Worm (Caenorhabditis elegans) whole organism, mixed stage, embryonic: Measurements from ENCODE around the gene F42A9.6.

ENCODE experiments used
- M03D4.4 ChIP-seq: sonication (generic microtip); optimal IDR thresholded peaks from 2 replicates; lab custom pipeline; 2017; ENCODE audit warnings: mild to moderate bottlenecking, missing genetic modification characterization, missing compliant biosample characterization
- bed-3 ChIP-seq: fragments of 200-800 bp; sonication (Bioruptor generic); optimal IDR thresholded peaks from 3 replicates; lab custom pipeline; 2018; ENCODE audit warnings: mild to moderate bottlenecking, missing genetic modification characterization, moderate library complexity, missing compliant biosample characterization
- blmp-1 ChIP-seq: fragments of 150-350 bp; optimal IDR thresholded peaks from 2 replicates; lab custom pipeline; 2014; ENCODE audit warnings: missing biosample characterization, missing genetic modification characterization
- ceh-39 ChIP-seq: fragments of 150-350 bp; optimal IDR thresholded peaks from 2 replicates; lab custom pipeline; 2014; ENCODE audit warnings: missing biosample characterization, missing genetic modification characterization
- ceh-43 ChIP-seq: fragments of 200-800 bp; sonication (Bioruptor generic); optimal IDR thresholded peaks from 2 replicates; lab custom pipeline; 2018; ENCODE audit warnings: mild to moderate bottlenecking, missing genetic modification characterization, moderate library complexity, missing compliant biosample characterization
- ceh-83 ChIP-seq: fragments of 200-800 bp; sonication (Bioruptor generic); optimal IDR thresholded peaks from 2 replicates; lab custom pipeline; 2018; ENCODE audit warnings: mild to moderate bottlenecking, missing genetic modification characterization, missing compliant biosample characterization
- ces-1 ChIP-seq: fragments of 150-350 bp; optimal IDR thresholded peaks from 2 replicates; lab custom pipeline; 2014; ENCODE audit warnings: missing biosample characterization, missing genetic modification reagents, missing genetic modification characterization
- cnd-1 ChIP-seq: fragments of 200-800 bp; sonication (Bioruptor generic); optimal IDR thresholded peaks from 2 replicates; lab custom pipeline; 2018; ENCODE audit warnings: mild to moderate bottlenecking, missing genetic modification characterization, missing compliant biosample characterization
- drap-1 ChIP-seq: fragments of 200-800 bp; sonication (Bioruptor generic); optimal IDR thresholded peaks from 3 replicates; lab custom pipeline; 2018; ENCODE audit warnings: mild to moderate bottlenecking, missing genetic modification characterization, missing compliant biosample characterization
- elt-3 ChIP-seq: fragments of 150-350 bp; optimal IDR thresholded peaks from 2 replicates; lab custom pipeline; 2014; ENCODE audit warnings: missing biosample characterization, missing genetic modification characterization
- ham-2 ChIP-seq: fragments of 200-800 bp; sonication (Bioruptor generic); optimal IDR thresholded peaks from 2 replicates; lab custom pipeline; 2018; ENCODE audit warnings: mild to moderate bottlenecking, missing genetic modification characterization, missing compliant biosample characterization
- hlh-1 ChIP-seq: fragments of 150-350 bp; optimal IDR thresholded peaks from 2 replicates; lab custom pipeline; 2014; ENCODE audit warnings: missing biosample characterization, missing genetic modification reagents, missing genetic modification characterization
- lin-13 ChIP-seq: fragments of 150-350 bp; optimal IDR thresholded peaks from 2 replicates; lab custom pipeline; 2014; ENCODE audit warnings: missing biosample characterization, missing genetic modification characterization
- lin-32 ChIP-seq: fragments of 200-800 bp; sonication (Bioruptor generic); optimal IDR thresholded peaks from 2 replicates; lab custom pipeline; 2018; ENCODE audit warnings: mild to moderate bottlenecking, missing genetic modification characterization, missing compliant biosample characterization
- lsy-2 ChIP-seq: fragments of 150-350 bp; optimal IDR thresholded peaks from 2 replicates; lab custom pipeline; 2014; ENCODE audit warnings: missing biosample characterization, missing genetic modification characterization
- mab-5 ChIP-seq: fragments of 150-350 bp; optimal IDR thresholded peaks from 2 replicates; lab custom pipeline; 2014; ENCODE audit warnings: missing biosample characterization, missing genetic modification characterization
- mls-2 ChIP-seq: sonication (generic microtip); optimal IDR thresholded peaks from 2 replicates; lab custom pipeline; 2016; ENCODE audit warnings: mild to moderate bottlenecking, missing genetic modification characterization, moderate library complexity, missing compliant biosample characterization
- nhr-12 ChIP-seq: fragments of 150-350 bp; optimal IDR thresholded peaks from 2 replicates; lab custom pipeline; 2014; ENCODE audit warnings: missing biosample characterization, missing genetic modification characterization
- nhr-2 ChIP-seq: fragments of 150-350 bp; optimal IDR thresholded peaks from 2 replicates; lab custom pipeline; 2014; ENCODE audit warnings: missing biosample characterization, missing genetic modification characterization
- nhr-237 ChIP-seq: fragments of 150-350 bp; optimal IDR thresholded peaks from 2 replicates; lab custom pipeline; 2014; ENCODE audit warnings: missing biosample characterization, missing genetic modification characterization
- nhr-28 ChIP-seq: fragments of 150-350 bp; optimal IDR thresholded peaks from 2 replicates; lab custom pipeline; 2014; ENCODE audit warnings: missing biosample characterization, missing genetic modification characterization
- nhr-76 ChIP-seq: sonication (generic microtip); optimal IDR thresholded peaks from 2 replicates; lab custom pipeline; 2017; ENCODE audit warnings: missing biosample characterization, missing genetic modification characterization
- pha-4 ChIP-seq: fragments of 150-350 bp; optimal IDR thresholded peaks from 2 replicates; lab custom pipeline; 2018; ENCODE audit warnings: missing biosample characterization, missing genetic modification reagents, missing genetic modification characterization
- sem-2 ChIP-seq: fragments of 200-800 bp; sonication (Bioruptor generic); optimal IDR thresholded peaks from 2 replicates; lab custom pipeline; 2018; ENCODE audit warnings: mild to moderate bottlenecking, missing genetic modification characterization, missing compliant biosample characterization
- snpc-4 ChIP-seq: fragments of 150-350 bp; optimal IDR thresholded peaks from 2 replicates; lab custom pipeline; 2014; ENCODE audit warnings: missing biosample characterization, missing genetic modification characterization
- sptf-1 ChIP-seq: sonication (generic microtip); optimal IDR thresholded peaks from 2 replicates; lab custom pipeline; 2017; ENCODE audit warnings: mild to moderate bottlenecking, missing genetic modification characterization, moderate library complexity, missing compliant biosample characterization
- tbx-8 ChIP-seq: fragments of 200-800 bp; sonication (Bioruptor generic); optimal IDR thresholded peaks from 2 replicates; lab custom pipeline; 2018; ENCODE audit warnings: mild to moderate bottlenecking, missing genetic modification characterization, moderate library complexity, missing compliant biosample characterization
- unc-120 ChIP-seq: sonication (generic microtip); optimal IDR thresholded peaks from 2 replicates; lab custom pipeline; 2017; ENCODE audit warnings: missing genetic modification characterization, missing compliant biosample characterization; ENCODE audit not compliant: poor library complexity, severe bottlenecking
- unc-39 ChIP-seq: fragments of 150-350 bp; optimal IDR thresholded peaks from 2 replicates; lab custom pipeline; 2014; ENCODE audit warnings: missing biosample characterization, missing genetic modification characterization
- unc-62 ChIP-seq: fragments of 150-350 bp; optimal IDR thresholded peaks from 2 replicates; lab custom pipeline; 2014; ENCODE audit warnings: missing biosample characterization, missing genetic modification reagents, missing genetic modification characterization
- zip-8 ChIP-seq: fragments of 150-350 bp; optimal IDR thresholded peaks from 2 replicates; lab custom pipeline; 2014; ENCODE audit warnings: missing biosample characterization, missing genetic modification characterization
- ztf-11 ChIP-seq: fragments of 150-350 bp; optimal IDR thresholded peaks from 2 replicates; lab custom pipeline; 2014; ENCODE audit warnings: missing biosample characterization, missing genetic modification characterization

Gene F42A9.6

ce11 chrIV:8608934-8609333 lies at the start of gene F42A9.6:
TSS of gene F42A9.6 (plus strand) at chrIV:8609234.
- TF ChIP-seq unc-62 (GFP tag; lab: Kevin White, UChicago) = no peak
- no peak for TF ChIP-seq sptf-1 (tag; lab: Kevin White, UChicago)
- no peak for TF ChIP-seq nhr-12
- no peak for TF ChIP-seq mab-5
- TF ChIP-seq nhr-2 (tag; lab: Kevin White, UChicago) = no peak
- no peak for TF ChIP-seq M03D4.4 (tag; lab: Kevin White, UChicago)
- TF ChIP-seq nhr-76 (tag; lab: Kevin White, UChicago) = no peak
- no peak for TF ChIP-seq ceh-83 (GFP tag; lab: Kevin White, UChicago)
- no peak for TF ChIP-seq tbx-8 (GFP tag; lab: Kevin White, UChicago)
- TF ChIP-seq snpc-4 (tag; lab: Kevin White, UChicago) = no peak
- no peak for TF ChIP-seq bed-3 (GFP tag; lab: Kevin White, UChicago)
- TF ChIP-seq nhr-237 (tag; lab: Kevin White, UChicago) = no peak
- TF ChIP-seq elt-3 = no peak
- TF ChIP-seq lin-13 (tag; lab: Kevin White, UChicago) = no peak

ce11 chrIV:8570253-8570652 lies 38.8 kb upstream of the F42A9.6 start, which contains the start of gene Y59H11AM.4:
TSS of gene Y59H11AM.4 (minus strand) at chrIV:8570353.
- TF ChIP-seq lin-13 (tag; lab: Kevin White, UChicago) (no peak), ham-2 (no peak), ceh-39 (tag; lab: Kevin White, UChicago) (no peak)

ce11 chrIV:8570719-8571118 lies 38.3 kb upstream of the F42A9.6 start:
- TF ChIP-seq M03D4.4 (tag; lab: Kevin White, UChicago) (no peak), lin-32 (GFP tag; lab: Kevin White, UChicago) (no peak), nhr-2 (tag; lab: Kevin White, UChicago) (no peak), ces-1 (GFP tag; lab: Kevin White, UChicago) (no peak), cnd-1 (no peak), unc-39 (tag; lab: Kevin White, UChicago) (no peak), mab-5 (no peak), nhr-237 (tag; lab: Kevin White, UChicago) (no peak), sem-2 (GFP tag; lab: Kevin White, UChicago) (no peak), lsy-2 (tag; lab: Kevin White, UChicago) (no peak), drap-1 (GFP tag; lab: Kevin White, UChicago) (no peak), ceh-83 (GFP tag; lab: Kevin White, UChicago) (no peak), ztf-11 (tag; lab: Kevin White, UChicago) (no peak), lin-13 (tag; lab: Kevin White, UChicago) (no peak), nhr-28 (tag; lab: Kevin White, UChicago) (no peak), hlh-1 (no peak), snpc-4 (tag; lab: Kevin White, UChicago) (no peak)

ce11 chrIV:8571138-8571537 lies 37.9 kb upstream of the F42A9.6 start, which contains the start of gene Y59H11AM.1:
TSS of gene Y59H11AM.1 (plus strand) at chrIV:8571438.
- TF ChIP-seq sptf-1 (tag; lab: Kevin White, UChicago) (no peak), zip-8 (no peak), unc-120 (no peak), ceh-83 (GFP tag; lab: Kevin White, UChicago) (no peak), sem-2 (GFP tag; lab: Kevin White, UChicago) (no peak), drap-1 (GFP tag; lab: Kevin White, UChicago) (no peak), lin-32 (GFP tag; lab: Kevin White, UChicago) (no peak), blmp-1 (tag; lab: Kevin White, UChicago) (no peak), hlh-1 (no peak), unc-39 (tag; lab: Kevin White, UChicago) (no peak)

- no peak for TF ChIP-seq drap-1 (GFP tag; lab: Kevin White, UChicago)
- TF ChIP-seq unc-62 (GFP tag; lab: Kevin White, UChicago) = no peak
- TF ChIP-seq ham-2 = no peak
- no peak for TF ChIP-seq ceh-43 (GFP tag; lab: Kevin White, UChicago)
- TF ChIP-seq unc-120 = no peak
- TF ChIP-seq sem-2 (GFP tag; lab: Kevin White, UChicago) = no peak
- TF ChIP-seq bed-3 (GFP tag; lab: Kevin White, UChicago) = no peak
- no peak for TF ChIP-seq M03D4.4 (tag; lab: Kevin White, UChicago)
- TF ChIP-seq nhr-12 = no peak
- TF ChIP-seq ceh-83 (GFP tag; lab: Kevin White, UChicago) = no peak
- no peak for TF ChIP-seq ztf-11 (tag; lab: Kevin White, UChicago)
- no peak for TF ChIP-seq tbx-8 (GFP tag; lab: Kevin White, UChicago)
- TF ChIP-seq pha-4 (tag; lab: Kevin White, UChicago) = no peak
- TF ChIP-seq hlh-1 = no peak
- no peak for TF ChIP-seq lin-13 (tag; lab: Kevin White, UChicago)
- no peak for TF ChIP-seq lsy-2 (tag; lab: Kevin White, UChicago)
- no peak for TF ChIP-seq mls-2
Observed at ce11 chrIV:8585076-8586033, 23.7 kb upstream of the F42A9.6 start, which contains the start of gene catp-7. TSS of gene catp-7 (plus strand) at chrIV:8585983.
